Worm (Caenorhabditis elegans) whole organism, young adult: ENCODE measurements around the gene myo-6.
A peak's percentile ranks its signal among the peaks of the same experiment; 100 is the strongest.

ENCODE experiments used
- B0019.2 ChIP-seq: fragments of 200-800 bp; sonication (Bioruptor generic); conservative IDR thresholded peaks from 2 replicates; pipeline ENCODE4 v1.3.6; 2022; ENCODE audit warnings: missing genetic modification reagents, missing genetic modification characterization, missing compliant biosample characterization
- D2030.7 ChIP-seq: fragments of 200-800 bp; sonication (Bioruptor generic); IDR thresholded peaks from 2 replicates; pipeline ENCODE4 v1.3.6; 2022; ENCODE audit warnings: missing genetic modification reagents, missing genetic modification characterization, missing compliant biosample characterization
- F33H1.4 ChIP-seq: fragments of 200-800 bp; sonication (Bioruptor generic); IDR thresholded peaks from 2 replicates; pipeline ENCODE4 v1.3.6; 2022; ENCODE audit warnings: missing genetic modification reagents, missing genetic modification characterization, missing compliant biosample characterization
- F39B2.1 ChIP-seq: fragments of 200-800 bp; sonication (Bioruptor generic); IDR thresholded peaks from 2 replicates; pipeline ENCODE4 v1.3.6; 2022; ENCODE audit warnings: missing genetic modification reagents, missing genetic modification characterization, missing compliant biosample characterization
- K11D2.4 ChIP-seq: fragments of 200-800 bp; sonication (Bioruptor generic); IDR thresholded peaks from 2 replicates; pipeline ENCODE4 v1.3.6; 2022; ENCODE audit warnings: missing genetic modification reagents, missing genetic modification characterization, missing compliant biosample characterization
- Y53F4B.3 ChIP-seq: fragments of 200-800 bp; sonication (Bioruptor generic); IDR thresholded peaks from 2 replicates; pipeline ENCODE4 v1.3.6; 2022; ENCODE audit warnings: missing genetic modification reagents, missing genetic modification characterization, missing compliant biosample characterization
- Y67H2A.10 ChIP-seq: fragments of 200-800 bp; sonication (Bioruptor generic); conservative IDR thresholded peaks from 2 replicates; pipeline ENCODE4 v1.3.6; 2022; ENCODE audit warnings: missing genetic modification reagents, missing genetic modification characterization, missing compliant biosample characterization
- Y95B8A.8 ChIP-seq: fragments of 200-800 bp; sonication (Bioruptor generic); IDR thresholded peaks from 2 replicates; pipeline ENCODE4 v1.3.6; 2022; ENCODE audit warnings: missing genetic modification reagents, missing genetic modification characterization, missing compliant biosample characterization
- aptf-3 ChIP-seq: fragments of 200-800 bp; sonication (Bioruptor generic); IDR thresholded peaks from 2 replicates; pipeline ENCODE4 v1.3.6; 2022; ENCODE audit warnings: missing genetic modification characterization, missing compliant biosample characterization
- attf-6 ChIP-seq: fragments of 200-800 bp; sonication (Bioruptor generic); IDR thresholded peaks from 2 replicates; pipeline ENCODE4 v1.3.6; 2022; ENCODE audit warnings: missing genetic modification reagents, missing genetic modification characterization, missing compliant biosample characterization
- bed-1 ChIP-seq: fragments of 200-800 bp; sonication (Bioruptor generic); IDR thresholded peaks from 2 replicates; pipeline ENCODE4 v1.3.6; 2022; ENCODE audit warnings: missing genetic modification reagents, missing genetic modification characterization, missing compliant biosample characterization
- ccch-3 ChIP-seq: fragments of 200-800 bp; sonication (Bioruptor generic); optimal IDR thresholded peaks from 2 replicates; lab custom pipeline; 2018; ENCODE audit warnings: mild to moderate bottlenecking, missing genetic modification characterization, missing compliant biosample characterization
- cebp-2 ChIP-seq: fragments of 200-800 bp; sonication (Bioruptor generic); IDR thresholded peaks from 2 replicates; pipeline ENCODE4 v1.3.6; 2022; ENCODE audit warnings: missing genetic modification characterization, missing compliant biosample characterization
- ceh-100 ChIP-seq: fragments of 200-800 bp; sonication (Bioruptor generic); IDR thresholded peaks from 2 replicates; pipeline ENCODE4 v1.3.6; 2022; ENCODE audit warnings: missing genetic modification reagents, missing genetic modification characterization, missing compliant biosample characterization
- ceh-40 ChIP-seq: fragments of 200-800 bp; sonication (Bioruptor generic); IDR thresholded peaks from 2 replicates; pipeline ENCODE4 v1.3.6; 2022; ENCODE audit warnings: missing genetic modification characterization, missing compliant biosample characterization
- ceh-79 ChIP-seq: sonication (generic microtip); optimal IDR thresholded peaks from 2 replicates; lab custom pipeline; 2017; ENCODE audit warnings: mild to moderate bottlenecking, missing genetic modification characterization, missing compliant biosample characterization
- dox-1 ChIP-seq: fragments of 200-800 bp; sonication (Bioruptor generic); IDR thresholded peaks from 2 replicates; pipeline ENCODE4 v1.3.6; 2022; ENCODE audit warnings: missing genetic modification reagents, missing genetic modification characterization, missing compliant biosample characterization
- egl-18 ChIP-seq: fragments of 200-800 bp; sonication (Bioruptor generic); IDR thresholded peaks from 2 replicates; pipeline ENCODE4 v1.3.6; 2022; ENCODE audit warnings: missing genetic modification reagents, missing genetic modification characterization, missing compliant biosample characterization
- egrh-3 ChIP-seq: fragments of 200-800 bp; sonication (Bioruptor generic); IDR thresholded peaks from 2 replicates; pipeline ENCODE4 v1.3.6; 2022; ENCODE audit warnings: missing genetic modification reagents, missing genetic modification characterization, missing compliant biosample characterization
- ekl-4 ChIP-seq: fragments of 200-800 bp; sonication (Bioruptor generic); IDR thresholded peaks from 2 replicates; pipeline ENCODE4 v1.3.6; 2022; ENCODE audit warnings: missing genetic modification reagents, missing genetic modification characterization, missing compliant biosample characterization
- hmg-1.2 ChIP-seq: fragments of 200-800 bp; sonication (Bioruptor generic); IDR thresholded peaks from 2 replicates; pipeline ENCODE4 v1.3.6; 2022; ENCODE audit warnings: missing genetic modification reagents, missing genetic modification characterization, missing compliant biosample characterization
- hsf-1 ChIP-seq: fragments of 200-800 bp; sonication (Bioruptor generic); IDR thresholded peaks from 2 replicates; pipeline ENCODE4 v1.3.6; 2022; ENCODE audit warnings: missing genetic modification reagents, missing genetic modification characterization, missing compliant biosample characterization
- let-526 ChIP-seq: fragments of 200-800 bp; sonication (Bioruptor generic); IDR thresholded peaks from 2 replicates; pipeline ENCODE4 v1.3.6; 2022; ENCODE audit warnings: missing genetic modification reagents, missing genetic modification characterization, missing compliant biosample characterization
- lin-35 ChIP-seq, 3 experiments: fragments of 150-350 bp in 2 of 3; sonication (generic microtip) in 1 of 3; optimal IDR thresholded peaks; 2 replicates each; lab custom pipeline; 2014 to 2018; ENCODE audit warnings: missing biosample characterization in 3 of 3, missing genetic modification characterization in 3 of 3, missing genetic modification reagents in 3 of 3
- lin-54 ChIP-seq: fragments of 200-800 bp; sonication (Bioruptor generic); optimal IDR thresholded peaks from 2 replicates; lab custom pipeline; 2018; ENCODE audit warnings: mild to moderate bottlenecking, missing genetic modification characterization, missing compliant biosample characterization
- madf-3 ChIP-seq: fragments of 200-800 bp; sonication (Bioruptor generic); IDR thresholded peaks from 2 replicates; pipeline ENCODE4 v1.3.6; 2022; ENCODE audit warnings: missing genetic modification reagents, missing genetic modification characterization, missing compliant biosample characterization
- madf-6 ChIP-seq: fragments of 200-800 bp; sonication (Bioruptor generic); IDR thresholded peaks from 2 replicates; pipeline ENCODE4 v1.3.6; 2022; ENCODE audit warnings: missing genetic modification reagents, missing genetic modification characterization, missing compliant biosample characterization
- mcd-1 ChIP-seq: fragments of 200-800 bp; sonication (Bioruptor generic); IDR thresholded peaks from 2 replicates; pipeline ENCODE4 v1.3.6; 2022; ENCODE audit warnings: missing genetic modification reagents, missing genetic modification characterization, missing compliant biosample characterization
- nfyb-1 ChIP-seq: fragments of 200-800 bp; sonication (Bioruptor generic); IDR thresholded peaks from 2 replicates; pipeline ENCODE4 v1.3.6; 2022; ENCODE audit warnings: missing genetic modification reagents, missing genetic modification characterization, missing compliant biosample characterization
- nhr-80 ChIP-seq: sonication (generic microtip); optimal IDR thresholded peaks from 2 replicates; lab custom pipeline; 2016; ENCODE audit warnings: missing genetic modification characterization, missing compliant biosample characterization
- pbrm-1 ChIP-seq: fragments of 200-800 bp; sonication (Bioruptor generic); IDR thresholded peaks from 2 replicates; pipeline ENCODE4 v1.3.6; 2022; ENCODE audit warnings: missing genetic modification reagents, missing genetic modification characterization, missing compliant biosample characterization
- rcor-1 ChIP-seq: fragments of 200-800 bp; sonication (Bioruptor generic); IDR thresholded peaks from 2 replicates; pipeline ENCODE4 v1.3.6; 2022; ENCODE audit warnings: missing genetic modification reagents, missing genetic modification characterization, missing compliant biosample characterization
- somi-1 ChIP-seq: fragments of 200-800 bp; sonication (Bioruptor generic); optimal IDR thresholded peaks from 2 replicates; lab custom pipeline; 2018; ENCODE audit warnings: mild to moderate bottlenecking, missing genetic modification characterization, missing compliant biosample characterization

Gene myo-6

DNA sequence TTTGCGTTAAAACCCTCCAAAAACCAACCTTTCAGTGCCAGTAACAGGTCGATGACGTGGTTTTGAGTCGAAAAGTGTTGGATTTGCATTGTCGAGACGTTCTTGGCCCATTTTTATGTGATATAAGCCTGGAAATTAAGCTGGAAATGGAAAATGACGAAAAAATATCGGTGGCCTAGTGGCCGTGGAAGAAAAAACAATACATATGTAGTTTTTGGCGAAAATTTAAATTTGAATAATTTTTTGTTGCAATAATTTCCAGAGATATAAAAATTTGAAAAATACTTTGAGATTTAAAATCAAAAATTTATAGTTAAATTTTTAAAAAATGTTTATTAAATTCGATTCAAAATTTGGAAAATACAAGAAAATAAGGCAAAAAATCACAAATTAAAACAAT, 29.8 kb downstream of the myo-6 start, which contains the start of gene ciao-2B:
ciao-2B (minus strand) TSS at position 130 of the 400 bp plus-strand sequence.
- TF ChIP-seq hsf-1 (GFP tag; lab: Robert Waterston, UW) (0 out of 2 replicates have a peak, but pooled peaks have one; percentile 11), ccch-3 (GFP tag; lab: Kevin White, UChicago) (no peak), ceh-79 (tag; lab: Kevin White, UChicago) (no peak), lin-35 (GFP tag; optimal IDR thresholded peaks at IDR 0.05; lab: Kevin White, UChicago) (peak in 1 of 3 experiments; percentile 64), egl-18 (no peak), lin-54 (GFP tag; lab: Kevin White, UChicago) (peak; percentile 39)

DNA sequence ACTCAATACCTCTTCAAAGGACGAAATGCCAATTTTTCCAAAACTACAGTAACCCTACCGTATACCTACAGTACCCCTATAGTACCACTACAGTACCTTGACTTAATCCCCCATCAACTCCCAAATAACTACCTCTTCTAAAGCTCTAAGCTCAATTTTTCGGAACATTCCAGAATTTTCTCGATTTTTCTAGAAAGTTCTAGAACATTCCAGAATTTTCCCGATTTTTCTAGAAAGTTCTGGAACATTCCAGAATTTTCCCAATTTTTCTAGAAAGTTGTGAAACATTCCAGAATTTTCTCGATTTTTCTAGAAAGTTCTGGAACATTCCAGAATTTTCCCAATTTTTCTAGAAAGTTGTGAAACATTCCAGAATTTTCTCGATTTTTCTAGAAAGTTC, 37.3 kb downstream of the myo-6 start:
- peak; percentile 91 for TF ChIP-seq hsf-1 (GFP tag; lab: Robert Waterston, UW)

DNA sequence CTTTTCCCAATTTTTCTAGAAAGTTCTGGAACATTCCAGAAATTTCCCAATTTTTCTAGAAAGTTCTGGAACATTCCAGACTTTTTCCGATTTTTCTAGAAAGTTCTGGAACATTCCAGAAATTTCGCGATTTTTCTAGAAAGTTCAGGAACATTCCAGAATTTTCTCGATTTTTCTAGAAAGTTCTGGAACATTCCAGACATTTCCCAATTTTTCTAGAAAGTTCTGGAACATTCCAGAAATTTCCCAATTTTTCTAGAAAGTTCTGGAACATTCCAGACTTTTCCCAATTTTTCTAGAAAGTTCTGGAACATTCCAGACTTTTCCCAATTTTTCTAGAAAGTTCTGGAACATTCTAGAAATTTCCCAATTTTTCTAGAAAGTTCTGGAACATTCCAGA, 37.8 kb downstream of the myo-6 start:
- peak; percentile 47; the same call in 1 of the 2 replicates for TF ChIP-seq Y95B8A.8
- TF ChIP-seq ekl-4 (GFP tag; lab: Robert Waterston, UW): peak; percentile 87
- TF ChIP-seq egrh-3: peak; percentile 69
- peak; percentile 18; the same call in 1 of the 2 replicates for TF ChIP-seq cebp-2 (GFP tag; lab: Robert Waterston, UW)
- peak; percentile 99 for TF ChIP-seq hsf-1 (GFP tag; lab: Robert Waterston, UW)
- TF ChIP-seq D2030.7: peak; percentile 58
- TF ChIP-seq B0019.2: peak; percentile 66; the same call in 1 of the 2 replicates
- TF ChIP-seq attf-6: peak; percentile 81
- TF ChIP-seq dox-1 (GFP tag; lab: Robert Waterston, UW): peak; percentile 99
- TF ChIP-seq madf-3 (GFP tag; lab: Robert Waterston, UW): 0 out of 2 replicates have a peak, but pooled peaks have one; percentile 7
- TF ChIP-seq F39B2.1 (GFP tag; lab: Robert Waterston, UW): peak; percentile 86
- TF ChIP-seq hmg-1.2 (GFP tag; lab: Robert Waterston, UW): 0 out of 2 replicates have a peak, but pooled peaks have one; percentile 12
- peak; percentile 81 for TF ChIP-seq Y53F4B.3 (GFP tag; lab: Robert Waterston, UW)
- TF ChIP-seq Y67H2A.10 (GFP tag; lab: Robert Waterston, UW): peak; percentile 65; the same call in 1 of the 2 replicates
- TF ChIP-seq bed-1: 0 out of 2 replicates have a peak, but pooled peaks have one; percentile 45
- peak; percentile 96 for TF ChIP-seq aptf-3 (GFP tag; lab: Robert Waterston, UW)
- peak; percentile 92 for TF ChIP-seq rcor-1 (GFP tag; lab: Robert Waterston, UW)
- TF ChIP-seq nfyb-1: peak; percentile 87
- peak; percentile 40; the same call in 1 of the 2 replicates for TF ChIP-seq F33H1.4 (GFP tag; lab: Robert Waterston, UW)
- TF ChIP-seq madf-6 (GFP tag; lab: Robert Waterston, UW): peak; percentile 65
- peak; percentile 32; the same call in 1 of the 2 replicates for TF ChIP-seq mcd-1 (GFP tag; lab: Robert Waterston, UW)
- TF ChIP-seq pbrm-1 (GFP tag; lab: Robert Waterston, UW): peak; percentile 90
- TF ChIP-seq ceh-40: peak; percentile 93
- TF ChIP-seq let-526 (GFP tag; lab: Robert Waterston, UW): peak; percentile 29; the same call in 1 of the 2 replicates

DNA sequence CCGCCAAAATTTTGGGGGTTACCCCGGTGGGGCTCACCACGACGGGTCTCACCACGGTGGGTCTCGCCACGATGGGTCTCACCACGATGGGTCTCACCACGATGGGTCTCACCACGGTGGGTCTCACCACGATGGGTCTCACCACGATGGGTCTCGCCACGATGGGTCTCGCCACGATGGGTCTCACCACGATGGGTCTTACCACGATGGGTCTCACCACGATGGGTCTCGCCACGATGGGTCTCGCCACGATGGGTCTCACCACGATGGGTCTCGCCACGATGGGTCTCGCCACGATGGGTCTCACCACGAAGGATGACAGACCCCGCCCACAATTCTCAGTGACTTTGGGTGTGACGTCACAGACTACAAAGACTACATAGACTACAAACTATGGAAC, 38.6 kb downstream of the myo-6 start:
- peak; percentile 85 for TF ChIP-seq egrh-3
- TF ChIP-seq madf-6 (GFP tag; lab: Robert Waterston, UW): peak; percentile 33
- 0 out of 2 replicates have a peak, but pooled peaks have one; percentile 67 for TF ChIP-seq madf-3 (GFP tag; lab: Robert Waterston, UW)
- TF ChIP-seq ceh-100 (GFP tag; lab: Robert Waterston, UW): peak; percentile 40; the same call in 1 of the 2 replicates
- peak; percentile 41 for TF ChIP-seq mcd-1 (GFP tag; lab: Robert Waterston, UW)
- 0 out of 2 replicates have a peak, but pooled peaks have one; percentile 32 for TF ChIP-seq aptf-3 (GFP tag; lab: Robert Waterston, UW)
- TF ChIP-seq nfyb-1: 0 out of 2 replicates have a peak, but pooled peaks have one; percentile 55
- peak; percentile 51; the same call in 1 of the 2 replicates for TF ChIP-seq D2030.7
- peak; percentile 80 for TF ChIP-seq F33H1.4 (GFP tag; lab: Robert Waterston, UW)

DNA sequence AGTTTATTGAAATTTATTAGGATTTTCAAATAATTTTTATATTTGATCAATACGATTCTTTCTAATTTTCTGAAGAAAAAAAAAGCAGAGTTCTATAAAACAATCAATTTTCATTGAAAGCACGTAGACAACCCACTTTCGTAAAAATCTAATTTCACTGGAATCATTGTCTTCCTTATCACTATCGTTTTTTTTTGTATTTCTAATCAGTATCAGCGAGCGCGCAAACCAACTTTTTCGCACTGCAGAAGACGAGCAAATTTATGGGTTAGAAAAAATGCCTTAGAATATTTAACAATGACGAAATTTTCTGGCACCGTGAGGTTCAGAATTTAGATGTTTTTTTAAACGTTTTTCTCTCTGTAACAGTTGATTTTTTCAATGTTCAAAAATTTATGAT, 43.2 kb downstream of the myo-6 start:
- TF ChIP-seq nhr-80 (peak; percentile 47), ekl-4 (GFP tag; lab: Robert Waterston, UW) (no peak), somi-1 (no peak), K11D2.4 (GFP tag; lab: Robert Waterston, UW) (no peak)
